Fruit fly (Drosophila melanogaster) whole organism: ENCODE measurements around the gene CG5199.

Source experiments
- CG8478 ChIP-seq: fragments of >200 bp; optimal IDR thresholded peaks from 2 replicates; lab custom pipeline; 2018; ENCODE audit warnings: inconsistent platforms
- pan ChIP-seq: fragments of >200 bp; optimal IDR thresholded peaks from 2 replicates; lab custom pipeline; 2017
- psq ChIP-seq: fragments of >200 bp; optimal IDR thresholded peaks from 2 replicates; lab custom pipeline; 2017
- usp ChIP-seq: fragments of >200 bp; optimal IDR thresholded peaks from 2 replicates; lab custom pipeline; 2017; ENCODE audit warnings: missing biosample characterization, missing genetic modification characterization, mixed read lengths

dm6 chr3L:20430182-20430581 is 22.5 kb downstream of the CG5199 start, which contains the start of gene CG5262:
- no peak for TF ChIP-seq usp (GFP tag; lab: Kevin White, UChicago)
- TF ChIP-seq CG8478 (lab: Kevin White, UChicago) = no peak
- TF ChIP-seq pan = no peak
- no peak for TF ChIP-seq psq (lab: Kevin White, UChicago)
